Worm (Caenorhabditis elegans): ENCODE data around the gene cest-9.2.

Gene cest-9.2

DNA sequence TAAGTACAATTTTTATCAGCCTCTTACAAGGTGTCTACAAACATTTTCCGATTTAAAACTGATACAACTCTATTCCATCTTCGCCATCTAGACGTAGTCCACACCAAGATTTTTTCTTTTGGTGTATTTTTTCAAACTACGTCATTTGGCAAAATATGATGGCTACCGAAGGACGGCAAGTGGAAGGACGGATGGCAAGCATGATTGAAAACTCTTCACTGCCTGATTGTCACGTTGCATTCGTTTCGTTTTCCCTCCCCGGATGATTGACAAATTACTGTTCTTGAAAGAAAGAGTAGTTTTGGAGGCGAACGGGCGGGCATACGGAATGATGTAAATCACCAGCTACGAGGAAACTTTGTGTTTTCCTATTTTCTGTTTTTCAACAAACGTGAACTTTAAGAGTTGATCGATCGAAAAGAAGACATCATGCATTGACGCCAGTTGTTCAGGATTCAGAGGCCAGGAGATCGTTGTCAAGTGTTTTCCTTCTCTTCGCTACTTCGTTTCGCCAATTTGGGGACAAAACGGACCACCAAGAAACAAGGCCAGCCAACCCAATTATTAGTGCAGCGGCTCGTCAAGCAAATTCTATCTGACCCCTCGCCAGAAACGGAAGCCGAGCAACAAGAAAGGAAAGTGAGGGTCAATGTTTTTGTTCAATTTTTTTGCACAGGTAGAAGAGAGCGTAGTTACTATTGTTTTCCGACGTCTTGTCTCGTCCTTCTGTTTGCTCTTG is 43.4 kb upstream of the cest-9.2 start:
- no peak for TF ChIP-seq nhr-76 (tag; optimal IDR thresholded peaks at IDR 0.05)
- TF ChIP-seq ces-1 (GFP tag; optimal IDR thresholded peaks at IDR 0.05), result peak; percentile 80
- no peak for TF ChIP-seq ceh-43 (GFP tag; optimal IDR thresholded peaks at IDR 0.05)
- TF ChIP-seq pha-4 (tag; optimal IDR thresholded peaks at IDR 0.05), result no peak

DNA sequence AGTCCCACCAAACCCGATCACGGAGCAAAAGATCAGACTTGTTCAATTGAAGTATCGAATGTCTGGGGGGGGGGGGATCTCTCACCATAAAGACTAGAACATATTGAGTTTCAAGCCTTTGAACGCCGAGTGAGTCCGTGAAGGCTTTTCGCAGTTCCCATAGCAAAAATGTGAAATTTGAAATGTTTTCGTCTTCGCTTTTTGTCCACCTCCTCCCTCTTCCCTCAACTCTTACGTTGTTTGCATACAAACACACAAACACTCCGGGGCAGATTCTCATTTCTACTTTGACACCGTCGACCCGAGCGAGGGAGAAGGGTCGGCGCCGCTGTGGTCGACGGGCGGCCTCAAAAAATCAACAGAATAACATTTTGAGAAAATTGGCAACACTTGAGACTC is 42.8 kb upstream of the cest-9.2 start:
- peak; percentile 61 for TF ChIP-seq pha-4 (tag; optimal IDR thresholded peaks at IDR 0.05)
- TF ChIP-seq sem-2 (GFP tag; optimal IDR thresholded peaks at IDR 0.05), result no peak
- peak; percentile 12 for TF ChIP-seq drap-1 (GFP tag; optimal IDR thresholded peaks at IDR 0.05)
- no peak for TF ChIP-seq mab-5 (tag; optimal IDR thresholded peaks at IDR 0.05)

DNA sequence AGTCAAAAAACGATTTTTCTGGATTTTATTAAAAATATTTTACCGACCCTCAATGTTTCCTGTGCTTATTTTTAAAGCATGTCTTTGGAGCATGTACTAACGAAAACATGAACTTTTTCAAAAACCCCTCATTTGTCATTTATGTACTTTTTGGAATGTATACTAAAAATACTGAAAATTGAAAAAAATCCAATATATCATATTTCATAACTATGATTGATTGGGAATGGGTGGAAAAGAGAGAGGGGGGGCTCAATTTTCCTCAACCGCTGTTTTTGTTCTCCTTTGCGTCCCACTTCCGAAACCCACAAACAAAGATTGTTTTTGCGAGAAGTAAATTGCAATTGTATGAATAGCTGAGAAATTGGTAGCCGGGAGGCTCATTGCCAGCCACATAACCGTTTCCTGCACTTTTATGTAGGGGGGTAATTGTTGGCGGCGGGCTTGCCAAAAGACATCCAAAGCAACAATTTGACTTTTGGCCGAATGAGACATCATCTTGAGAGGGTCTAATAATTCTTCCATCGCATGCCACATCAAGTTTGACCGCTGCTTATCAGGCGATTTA is 42.0 kb upstream of the cest-9.2 start:
- TF ChIP-seq elt-1 (tag; optimal IDR thresholded peaks at IDR 0.05; ENCODE audit: borderline replicate concordance, insufficient read depth) (no peak), ham-2 (GFP tag; optimal IDR thresholded peaks at IDR 0.05) (no peak), nhr-28 (tag; optimal IDR thresholded peaks at IDR 0.05) (no peak), sptf-1 (tag; optimal IDR thresholded peaks at IDR 0.05) (no peak), ces-1 (GFP tag; optimal IDR thresholded peaks at IDR 0.05) (no peak), nhr-237 (tag; optimal IDR thresholded peaks at IDR 0.05) (no peak), ceh-83 (GFP tag; optimal IDR thresholded peaks at IDR 0.05) (no peak), ztf-11 (tag; optimal IDR thresholded peaks at IDR 0.05) (no peak), unc-120 (tag; optimal IDR thresholded peaks at IDR 0.05; ENCODE audit: poor library complexity, severe bottlenecking) (no peak), nhr-12 (tag; optimal IDR thresholded peaks at IDR 0.05) (no peak)

DNA sequence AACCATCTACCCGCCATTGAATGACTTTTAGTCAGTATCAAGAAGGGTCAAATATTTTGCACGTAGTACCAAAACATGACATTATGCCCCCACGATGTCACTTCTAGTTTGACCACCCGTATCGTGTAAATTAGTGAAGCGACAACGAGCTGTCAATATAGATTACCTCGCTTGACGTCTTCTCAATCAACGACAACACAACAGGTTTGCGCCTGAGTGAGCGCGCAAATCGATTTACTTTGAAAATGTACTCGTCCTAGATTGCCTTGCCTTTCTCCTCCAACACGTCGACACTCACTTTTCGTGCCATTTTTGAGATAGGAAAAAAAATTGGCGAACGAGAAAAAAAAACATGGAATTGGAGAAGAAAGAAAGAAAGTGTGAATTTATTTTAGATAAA is 41.2 kb upstream of the cest-9.2 start:
- TF ChIP-seq ztf-11 (tag; optimal IDR thresholded peaks at IDR 0.05), result no peak
- peak; percentile 63 for TF ChIP-seq ces-1 (GFP tag; optimal IDR thresholded peaks at IDR 0.05)
- peak; percentile 92 for TF ChIP-seq unc-62 (GFP tag; optimal IDR thresholded peaks at IDR 0.05)

DNA sequence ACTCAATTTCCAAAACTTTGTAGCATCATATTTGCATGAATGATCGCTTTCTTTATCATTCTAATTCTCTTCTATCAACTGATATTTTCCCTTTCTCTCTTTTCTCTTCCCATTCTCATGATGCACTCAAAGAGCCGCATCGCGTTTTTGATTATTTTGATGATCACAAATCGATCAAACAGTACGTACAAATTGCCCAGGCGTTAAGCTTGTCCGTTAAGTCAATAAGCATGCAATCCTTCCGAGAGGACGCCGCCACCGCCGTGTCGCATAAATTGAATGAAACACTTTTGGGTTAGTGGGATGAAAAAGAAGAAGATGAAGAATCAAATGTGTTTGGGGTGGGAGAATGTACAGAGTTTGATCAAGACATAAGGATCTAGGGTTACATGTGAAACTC is 40.3 kb upstream of the cest-9.2 start:
- TF ChIP-seq nhr-237 (tag; optimal IDR thresholded peaks at IDR 0.05), result no peak
- no peak for TF ChIP-seq cnd-1 (tag; optimal IDR thresholded peaks at IDR 0.05)
- no peak for TF ChIP-seq drap-1 (GFP tag; optimal IDR thresholded peaks at IDR 0.05)
- peak; percentile 75 for TF ChIP-seq pha-4 (tag; optimal IDR thresholded peaks at IDR 0.05)
- no peak for TF ChIP-seq mab-5 (tag; optimal IDR thresholded peaks at IDR 0.05)
- peak; percentile 70 for TF ChIP-seq ces-1 (GFP tag; optimal IDR thresholded peaks at IDR 0.05)
- no peak for TF ChIP-seq hlh-1 (tag; optimal IDR thresholded peaks at IDR 0.05)
- no peak for TF ChIP-seq unc-62 (GFP tag; optimal IDR thresholded peaks at IDR 0.05)

DNA sequence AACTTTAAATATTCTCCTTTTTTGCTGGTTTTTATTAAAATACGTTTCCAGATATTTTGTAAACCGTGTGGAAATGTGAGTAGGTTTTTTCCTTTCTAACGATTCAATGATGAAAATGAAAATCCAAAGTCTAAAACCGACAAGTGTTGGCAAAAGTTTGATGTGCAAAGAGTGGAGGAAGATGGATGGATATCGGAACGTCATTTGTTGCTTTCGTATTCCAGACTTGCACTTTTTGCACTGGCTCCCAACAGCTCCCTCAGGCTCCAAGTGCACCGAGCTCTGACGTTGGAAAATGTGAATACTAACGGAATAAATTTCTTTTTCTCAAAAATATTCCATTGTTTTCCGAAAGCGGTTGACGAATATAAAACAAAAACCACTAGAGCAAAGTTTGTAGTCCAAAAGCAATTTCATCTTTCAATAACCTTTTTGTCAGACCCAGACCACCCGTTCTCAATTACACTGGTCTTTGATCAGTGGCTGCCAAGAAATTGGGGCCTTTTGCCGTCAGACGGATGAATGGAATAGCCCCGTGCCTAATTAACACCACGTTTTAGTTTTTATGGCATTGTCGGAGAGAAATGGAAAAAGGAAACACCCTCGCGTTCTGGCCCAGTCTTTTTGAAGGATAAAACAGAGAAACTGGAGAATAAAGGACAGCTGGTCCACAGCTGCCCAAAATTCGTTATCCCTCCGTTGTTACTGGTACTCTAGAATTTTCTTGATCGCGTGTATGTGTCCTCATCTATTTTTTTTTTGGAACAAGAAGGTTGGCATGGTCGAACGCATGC is 39.0 kb upstream of the cest-9.2 start:
- TF ChIP-seq bed-3 (GFP tag; optimal IDR thresholded peaks at IDR 0.05) (no peak), cnd-1 (tag; optimal IDR thresholded peaks at IDR 0.05) (peak; percentile 58), lsy-2 (tag; optimal IDR thresholded peaks at IDR 0.05) (no peak), pha-4 (tag; optimal IDR thresholded peaks at IDR 0.05) (no peak), ceh-39 (tag; optimal IDR thresholded peaks at IDR 0.05) (no peak), elt-3 (tag; optimal IDR thresholded peaks at IDR 0.05) (no peak), ham-2 (GFP tag; optimal IDR thresholded peaks at IDR 0.05) (no peak), mls-2 (tag; optimal IDR thresholded peaks at IDR 0.05) (peak; percentile 62), unc-120 (tag; optimal IDR thresholded peaks at IDR 0.05; ENCODE audit: poor library complexity, severe bottlenecking) (no peak), nhr-12 (tag; optimal IDR thresholded peaks at IDR 0.05) (no peak), ceh-83 (GFP tag; optimal IDR thresholded peaks at IDR 0.05) (peak; percentile 37), nhr-76 (tag; optimal IDR thresholded peaks at IDR 0.05) (no peak), sptf-1 (tag; optimal IDR thresholded peaks at IDR 0.05) (no peak), unc-62 (GFP tag; optimal IDR thresholded peaks at IDR 0.05) (no peak), zip-8 (tag; optimal IDR thresholded peaks at IDR 0.05) (no peak), ztf-11 (tag; optimal IDR thresholded peaks at IDR 0.05) (no peak), hlh-1 (tag; optimal IDR thresholded peaks at IDR 0.05) (peak; percentile 59), lin-32 (GFP tag; optimal IDR thresholded peaks at IDR 0.05) (peak; percentile 99), lin-13 (tag; optimal IDR thresholded peaks at IDR 0.05) (no peak), ceh-43 (GFP tag; optimal IDR thresholded peaks at IDR 0.05) (peak; percentile 35), mab-5 (tag; optimal IDR thresholded peaks at IDR 0.05) (no peak), M03D4.4 (tag; optimal IDR thresholded peaks at IDR 0.05) (no peak), drap-1 (GFP tag; optimal IDR thresholded peaks at IDR 0.05) (no peak), nhr-28 (tag; optimal IDR thresholded peaks at IDR 0.05) (no peak), mep-1 (tag; optimal IDR thresholded peaks at IDR 0.05) (no peak), tbx-8 (GFP tag; optimal IDR thresholded peaks at IDR 0.05) (no peak), ces-1 (GFP tag; optimal IDR thresholded peaks at IDR 0.05) (peak; percentile 63), blmp-1 (tag; optimal IDR thresholded peaks at IDR 0.05) (no peak), sem-2 (GFP tag; optimal IDR thresholded peaks at IDR 0.05) (no peak), nhr-237 (tag; optimal IDR thresholded peaks at IDR 0.05) (no peak), flh-1 (GFP tag; optimal IDR thresholded peaks at IDR 0.05) (no peak), nhr-2 (tag; optimal IDR thresholded peaks at IDR 0.05) (peak; percentile 38)
